Fruit fly (Drosophila melanogaster) whole organism, embryonic: Measurements from ENCODE around the gene Actn.

Experiments
- CG11247 ChIP-seq: fragments of 200-800 bp; sonication (Bioruptor generic); IDR thresholded peaks from 2 replicates; pipeline ENCODE4 v1.3.6; 2022; ENCODE audit warnings: missing biosample characterization, missing genetic modification characterization
- CG12236 ChIP-seq: fragments of 200-800 bp; sonication (Bioruptor generic); optimal IDR thresholded peaks from 2 replicates; lab custom pipeline; 2016; ENCODE audit warnings: missing biosample characterization, missing genetic modification characterization
- CG12769 ChIP-seq: fragments of 200-800 bp; sonication (Bioruptor generic); optimal IDR thresholded peaks from 2 replicates; lab custom pipeline; 2019; ENCODE audit warnings: missing biosample characterization, mild to moderate bottlenecking, missing genetic modification characterization, moderate library complexity
- CG17912 ChIP-seq: fragments of 200-800 bp; sonication (Bioruptor generic); optimal IDR thresholded peaks from 2 replicates; lab custom pipeline; 2018; ENCODE audit warnings: missing biosample characterization, mild to moderate bottlenecking, missing genetic modification characterization
- CG2712 ChIP-seq: fragments of 200-800 bp; optimal IDR thresholded peaks from 3 replicates; lab custom pipeline; 2019; ENCODE audit warnings: missing biosample characterization, mild to moderate bottlenecking, missing genetic modification characterization, moderate library complexity
- CG31441 ChIP-seq: fragments of 200-800 bp; sonication (Bioruptor generic); IDR thresholded peaks from 2 replicates; pipeline ENCODE4 v1.3.6; 2022; ENCODE audit warnings: missing biosample characterization, missing genetic modification characterization
- CG34376 ChIP-seq: fragments of 200-800 bp; sonication (Bioruptor generic); optimal IDR thresholded peaks from 2 replicates; lab custom pipeline; 2018; ENCODE audit warnings: missing biosample characterization, mild to moderate bottlenecking, missing genetic modification characterization
- CG4328 ChIP-seq: fragments of 200-800 bp; sonication (Bioruptor generic); optimal IDR thresholded peaks from 3 replicates; lab custom pipeline; 2017; ENCODE audit warnings: missing biosample characterization, missing genetic modification reagents, missing genetic modification characterization
- CG6654 ChIP-seq: fragments of 200-800 bp; sonication (Bioruptor generic); optimal IDR thresholded peaks from 2 replicates; lab custom pipeline; 2017; ENCODE audit warnings: missing biosample characterization, mild to moderate bottlenecking, missing genetic modification characterization
- CG6813 ChIP-seq: fragments of 200-800 bp; sonication (Bioruptor generic); optimal IDR thresholded peaks from 2 replicates; lab custom pipeline; 2017; ENCODE audit warnings: missing biosample characterization, missing genetic modification characterization, mild to moderate bottlenecking, moderate library complexity, missing genetic modification reagents
- CG7372 ChIP-seq: fragments of 200-800 bp; sonication (Bioruptor generic); IDR thresholded peaks from 2 replicates; pipeline ENCODE4 v1.3.6; 2022; ENCODE audit warnings: missing biosample characterization, missing genetic modification characterization
- CG8281 ChIP-seq: fragments of 200-800 bp; sonication (Bioruptor generic); optimal IDR thresholded peaks from 2 replicates; lab custom pipeline; 2018; ENCODE audit warnings: missing biosample characterization, mild to moderate bottlenecking, missing genetic modification characterization, moderate library complexity
- CG9876 ChIP-seq: fragments of 200-800 bp; sonication (Bioruptor generic); optimal IDR thresholded peaks from 2 replicates; lab custom pipeline; 2016; ENCODE audit warnings: missing biosample characterization, missing genetic modification characterization
- Dad ChIP-seq: fragments of 200-800 bp; sonication (Bioruptor generic); optimal IDR thresholded peaks from 3 replicates; lab custom pipeline; 2016; ENCODE audit warnings: missing biosample characterization, missing genetic modification characterization
- Dref ChIP-seq: fragments of 200-800 bp; sonication (Bioruptor generic); IDR thresholded peaks from 2 replicates; pipeline ENCODE4 v1.3.6; 2022; ENCODE audit warnings: missing biosample characterization, missing genetic modification characterization
- Ets65A ChIP-seq: fragments of 200-800 bp; sonication (Bioruptor generic); peaks from one replicate; lab custom pipeline; 2016; ENCODE audit warnings: missing biosample characterization, missing genetic modification characterization
- GATAe ChIP-seq: fragments of 200-800 bp; sonication (Bioruptor generic); conservative IDR thresholded peaks from 2 replicates; pipeline ENCODE4 v1.3.6; 2022; ENCODE audit warnings: missing biosample characterization, missing genetic modification characterization
- H15 ChIP-seq: fragments of 200-800 bp; sonication (Bioruptor generic); IDR thresholded peaks from 3 replicates; pipeline ENCODE4 v1.3.6; 2022; ENCODE audit warnings: missing biosample characterization, missing genetic modification characterization
- HHEX ChIP-seq: fragments of 200-800 bp; sonication (Bioruptor generic); optimal IDR thresholded peaks from 3 replicates; lab custom pipeline; 2017; ENCODE audit warnings: missing biosample characterization, mild to moderate bottlenecking, missing genetic modification characterization, missing genetic modification reagents
- Hr78 ChIP-seq, 2 experiments: fragments of 200-800 bp in 1 of 2; fragments of >200 bp in 1 of 2; sonication (Bioruptor generic) in 1 of 2; optimal IDR thresholded peaks; 2 replicates each; lab custom pipeline; 2017 to 2019; ENCODE audit warnings: missing biosample characterization in 2 of 2, missing genetic modification characterization in 2 of 2, mild to moderate bottlenecking in 1 of 2, moderate library complexity in 1 of 2
- MESR4 ChIP-seq: fragments of 200-800 bp; sonication (Bioruptor generic); optimal IDR thresholded peaks from 2 replicates; lab custom pipeline; 2018; ENCODE audit warnings: missing biosample characterization, mild to moderate bottlenecking, missing genetic modification characterization, moderate library complexity
- Med ChIP-seq: fragments of 200-800 bp; sonication (Bioruptor generic); peaks from one replicate; lab custom pipeline; 2016; ENCODE audit warnings: missing biosample characterization, missing genetic modification characterization, mild to moderate bottlenecking, inconsistent platforms, moderate library complexity
- Pdp1 ChIP-seq, 2 experiments: fragments of 200-800 bp; sonication (Bioruptor generic); optimal IDR thresholded peaks; 3 replicates each; lab custom pipeline; 2016; ENCODE audit warnings: missing biosample characterization in 2 of 2, missing genetic modification characterization in 2 of 2, mild to moderate bottlenecking in 1 of 2, moderate library complexity in 1 of 2
- Scr ChIP-seq: fragments of 200-800 bp; sonication (Bioruptor generic); IDR thresholded peaks from 2 replicates; pipeline ENCODE4 v1.3.6; 2022; ENCODE audit warnings: missing biosample characterization, missing genetic modification characterization; ENCODE audit not compliant: partially characterized antibody
- Trl ChIP-seq, 3 experiments: fragments of >200 bp in 2 of 3; fragments of 200-800 bp in 1 of 3; sonication (Bioruptor generic) in 1 of 3; optimal IDR thresholded peaks; 2 replicates in 1 of 3; 3 replicates in 2 of 3; lab custom pipeline; 2016 to 2017; ENCODE audit warnings: missing biosample characterization in 1 of 3, missing genetic modification characterization in 1 of 3
- btn ChIP-seq: fragments of 200-800 bp; sonication (Bioruptor generic); optimal IDR thresholded peaks from 2 replicates; lab custom pipeline; 2016; ENCODE audit warnings: missing biosample characterization, missing genetic modification characterization
- cg ChIP-seq: fragments of 200-800 bp; sonication (Bioruptor generic); optimal IDR thresholded peaks from 3 replicates; lab custom pipeline; 2019; ENCODE audit warnings: missing biosample characterization, mild to moderate bottlenecking, missing genetic modification characterization, moderate library complexity
- chinmo ChIP-seq: fragments of 200-800 bp; sonication (Bioruptor generic); IDR thresholded peaks from 4 replicates; pipeline ENCODE4 v1.3.6; 2022; ENCODE audit warnings: missing biosample characterization, missing genetic modification characterization; ENCODE audit not compliant: partially characterized antibody
- crol ChIP-seq: fragments of 200-800 bp; sonication (Bioruptor generic); IDR thresholded peaks from 2 replicates; pipeline ENCODE4 v1.3.6; 2022; ENCODE audit warnings: missing biosample characterization, missing genetic modification characterization
- cwo ChIP-seq: fragments of 200-800 bp; sonication (Bioruptor generic); optimal IDR thresholded peaks from 3 replicates; lab custom pipeline; 2017; ENCODE audit warnings: missing biosample characterization, missing genetic modification characterization, mild to moderate bottlenecking, moderate library complexity, missing genetic modification reagents
- dimm ChIP-seq: fragments of 200-800 bp; sonication (Bioruptor generic); IDR thresholded peaks from 2 replicates; pipeline ENCODE4 v1.3.6; 2022; ENCODE audit warnings: missing biosample characterization, missing genetic modification characterization
- dmrt11E ChIP-seq: fragments of 200-800 bp; sonication (Bioruptor generic); optimal IDR thresholded peaks from 3 replicates; lab custom pipeline; 2018; ENCODE audit warnings: missing biosample characterization, mild to moderate bottlenecking, missing genetic modification characterization, moderate library complexity
- exex ChIP-seq: fragments of 200-800 bp; sonication (Bioruptor generic); optimal IDR thresholded peaks from 4 replicates; lab custom pipeline; 2018; ENCODE audit warnings: missing biosample characterization, mild to moderate bottlenecking, missing genetic modification characterization, moderate library complexity
- eyg ChIP-seq: fragments of 200-800 bp; sonication (Bioruptor generic); optimal IDR thresholded peaks from 3 replicates; lab custom pipeline; 2016; ENCODE audit warnings: missing biosample characterization, missing genetic modification characterization
- fru ChIP-seq: fragments of >200 bp; optimal IDR thresholded peaks from 2 replicates; lab custom pipeline; 2017
- ftz-f1 ChIP-seq: fragments of 200-800 bp; sonication (Bioruptor generic); optimal IDR thresholded peaks from 2 replicates; lab custom pipeline; 2016; ENCODE audit warnings: missing biosample characterization, missing genetic modification characterization
- jumu ChIP-seq: fragments of 200-800 bp; sonication (Bioruptor generic); optimal IDR thresholded peaks from 3 replicates; lab custom pipeline; 2016; ENCODE audit warnings: missing biosample characterization, missing genetic modification characterization
- nom ChIP-seq: fragments of 200-800 bp; sonication (Bioruptor generic); optimal IDR thresholded peaks from 2 replicates; lab custom pipeline; 2017; ENCODE audit warnings: missing biosample characterization, missing genetic modification characterization, mild to moderate bottlenecking, moderate library complexity, missing genetic modification reagents
- pita ChIP-seq: fragments of 200-800 bp; sonication (Bioruptor generic); optimal IDR thresholded peaks from 2 replicates; lab custom pipeline; 2017; ENCODE audit warnings: missing biosample characterization, mild to moderate bottlenecking, missing genetic modification characterization
- rib ChIP-seq: fragments of 200-800 bp; sonication (Bioruptor generic); IDR thresholded peaks from 2 replicates; pipeline ENCODE4 v1.3.6; 2022; ENCODE audit warnings: missing biosample characterization, missing genetic modification characterization
- row ChIP-seq: fragments of 200-800 bp; sonication (Bioruptor generic); IDR thresholded peaks from 3 replicates; pipeline ENCODE4 v1.3.6; 2022; ENCODE audit warnings: missing biosample characterization, missing genetic modification characterization
- sens ChIP-seq: fragments of 200-800 bp; sonication (Bioruptor generic); peaks from one replicate; lab custom pipeline; 2016; ENCODE audit warnings: missing biosample characterization, missing genetic modification characterization
- sens-2 ChIP-seq: fragments of 200-800 bp; sonication (Bioruptor generic); IDR thresholded peaks from 2 replicates; pipeline ENCODE4 v1.3.6; 2022; ENCODE audit warnings: missing biosample characterization, missing genetic modification characterization
- sug ChIP-seq: fragments of 200-800 bp; optimal IDR thresholded peaks from 2 replicates; lab custom pipeline; 2019; ENCODE audit warnings: missing biosample characterization, mild to moderate bottlenecking, missing genetic modification characterization, moderate library complexity
- z ChIP-seq: fragments of 200-800 bp; sonication (Bioruptor generic); IDR thresholded peaks from 3 replicates; pipeline ENCODE4 v1.3.6; 2022; ENCODE audit warnings: missing biosample characterization, missing genetic modification characterization

The Actn gene

dm6 chrX:2048778-2049686, 6.9 kb upstream of the Actn start:
- TF ChIP-seq CG6654 = no peak
- no peak for TF ChIP-seq fru
- no peak for TF ChIP-seq H15 (GFP tag; lab: Robert Waterston, UW)
- peak; percentile 85 for TF ChIP-seq crol (GFP tag; lab: Robert Waterston, UW)
- TF ChIP-seq btn (GFP tag; lab: Kevin White, UChicago) = no peak
- no peak for TF ChIP-seq pita (GFP tag; lab: Kevin White, UChicago)
- TF ChIP-seq GATAe (GFP tag; lab: Robert Waterston, UW) = 0 out of 2 replicates have a peak, but pooled peaks have one; percentile 25
- no peak for TF ChIP-seq CG12236 (GFP tag; lab: Kevin White, UChicago)
- 0 out of 2 replicates have a peak, but pooled peaks have one; percentile 12 for TF ChIP-seq sens-2 (GFP tag; lab: Robert Waterston, UW)
- TF ChIP-seq Hr78 (GFP tag; optimal IDR thresholded peaks at IDR 0.05; lab: Kevin White, UChicago) = peak in 1 of 2 experiments; percentile 97
- TF ChIP-seq z = peak; percentile 92
- TF ChIP-seq HHEX = peak; percentile 2
- TF ChIP-seq Dref (GFP tag; lab: Robert Waterston, UW) = 0 out of 2 replicates have a peak, but pooled peaks have one; percentile 10
- no peak for TF ChIP-seq CG31441
- TF ChIP-seq ftz-f1 (GFP tag; lab: Kevin White, UChicago) = peak; percentile 72
- TF ChIP-seq dmrt11E (tag; lab: Kevin White, UChicago) = no peak
- TF ChIP-seq CG6813 (GFP tag; lab: Kevin White, UChicago) = no peak
- no peak for TF ChIP-seq dimm (GFP tag; lab: Robert Waterston, UW)
- TF ChIP-seq Pdp1 (GFP tag; optimal IDR thresholded peaks at IDR 0.05; lab: Kevin White, UChicago) = peak in 1 of 2 experiments; percentile 67
- TF ChIP-seq Scr (GFP tag; lab: Robert Waterston, UW) = 0 out of 2 replicates have a peak, but pooled peaks have one; percentile 7
- peak; percentile 76 for TF ChIP-seq Ets65A (GFP tag; lab: Kevin White, UChicago)
- peak; percentile 69 for TF ChIP-seq CG7372
- TF ChIP-seq CG12769 (tag; lab: Kevin White, UChicago) = peak; percentile 22
- no peak for TF ChIP-seq CG9876 (GFP tag; lab: Kevin White, UChicago)
- TF ChIP-seq sug (tag; lab: Kevin White, UChicago) = peak; percentile 64
- TF ChIP-seq CG8281 = no peak
- peak; percentile 11 for TF ChIP-seq CG34376 (GFP tag; lab: Kevin White, UChicago)
- 0 out of 4 replicates have a peak, but pooled peaks have one; percentile 31 for TF ChIP-seq chinmo (GFP tag; lab: Robert Waterston, UW)
- TF ChIP-seq exex = peak; percentile 80
- TF ChIP-seq rib (GFP tag; lab: Robert Waterston, UW) = no peak
- no peak for TF ChIP-seq CG2712 (tag; lab: Kevin White, UChicago)
- no peak for TF ChIP-seq eyg (GFP tag; lab: Kevin White, UChicago)
- TF ChIP-seq Trl (optimal IDR thresholded peaks at IDR 0.05; lab: Kevin White, UChicago) = peak; percentile 50
- TF ChIP-seq Trl (GFP tag; optimal IDR thresholded peaks at IDR 0.05; lab: Kevin White, UChicago) = no peak
- TF ChIP-seq row (GFP tag; lab: Robert Waterston, UW) = peak; percentile 6; the same call in 1 of the 3 replicates
- no peak for TF ChIP-seq MESR4
- TF ChIP-seq nom (GFP tag; lab: Kevin White, UChicago) = peak; percentile 4
- peak; percentile 71 for TF ChIP-seq sens (GFP tag; lab: Kevin White, UChicago)
- peak; percentile 32 for TF ChIP-seq cg
- TF ChIP-seq CG4328 = no peak
- TF ChIP-seq CG11247 (GFP tag; lab: Robert Waterston, UW) = no peak
- no peak for TF ChIP-seq CG17912 (GFP tag; lab: Kevin White, UChicago)
- peak; percentile 30 for TF ChIP-seq Med (GFP tag; lab: Kevin White, UChicago)
- peak; percentile 37 for TF ChIP-seq cwo
- no peak for TF ChIP-seq Dad (GFP tag; lab: Kevin White, UChicago)
- no peak for TF ChIP-seq jumu
